Fruit fly (Drosophila melanogaster) whole organism: ENCODE measurements around the gene CG13045.

Source experiments
- CG8478 ChIP-seq: fragments of >200 bp; optimal IDR thresholded peaks from 2 replicates; lab custom pipeline; 2018; ENCODE audit warnings: inconsistent platforms
- Dll ChIP-seq: fragments of >200 bp; optimal IDR thresholded peaks from 2 replicates; lab custom pipeline; 2017
- EcR ChIP-seq, 2 experiments: fragments of >200 bp; optimal IDR thresholded peaks; 2 replicates each; lab custom pipeline; 2017; ENCODE audit warnings: missing biosample characterization in 2 of 2, missing genetic modification characterization in 2 of 2, missing genetic modification reagents in 2 of 2
- pan ChIP-seq: fragments of >200 bp; optimal IDR thresholded peaks from 2 replicates; lab custom pipeline; 2017
- psq ChIP-seq: fragments of >200 bp; optimal IDR thresholded peaks from 2 replicates; lab custom pipeline; 2017
- usp ChIP-seq: fragments of >200 bp; optimal IDR thresholded peaks from 2 replicates; lab custom pipeline; 2017; ENCODE audit warnings: missing biosample characterization, missing genetic modification characterization, mixed read lengths

- TF ChIP-seq CG8478 (lab: Kevin White, UChicago) (no peak), EcR (GFP tag; optimal IDR thresholded peaks at IDR 0.05; lab: Kevin White, UChicago) (no peak), usp (GFP tag; lab: Kevin White, UChicago) (no peak), psq (lab: Kevin White, UChicago) (no peak), Dll (lab: Kevin White, UChicago) (no peak), pan (lab: Kevin White, UChicago) (no peak)
These were observed 33.6 kb downstream of the CG13045 start, which contains the start of gene CG13054 for dm6 chr3L:16257118-16257627.
